Fruit fly (Drosophila melanogaster) whole organism, prepupa: ENCODE measurements around the gene sgll.

Source experiments
- Blimp-1 ChIP-seq: fragments of 200-800 bp; sonication (Bioruptor generic); optimal IDR thresholded peaks from 3 replicates; lab custom pipeline; 2017; ENCODE audit warnings: missing biosample characterization, missing genetic modification characterization, mild to moderate bottlenecking, moderate library complexity, missing genetic modification reagents
- CG10669 ChIP-seq: fragments of 200-800 bp; sonication (Bioruptor generic); optimal IDR thresholded peaks from 3 replicates; lab custom pipeline; 2018; ENCODE audit warnings: missing biosample characterization, mild to moderate bottlenecking, missing genetic modification characterization, moderate library complexity
- CG11902 ChIP-seq: fragments of 200-800 bp; sonication (Bioruptor generic); optimal IDR thresholded peaks from 3 replicates; lab custom pipeline; 2016; ENCODE audit warnings: missing biosample characterization, missing genetic modification characterization
- CG16779 ChIP-seq: fragments of 200-800 bp; sonication (Bioruptor generic); optimal IDR thresholded peaks from 3 replicates; lab custom pipeline; 2017; ENCODE audit warnings: missing biosample characterization, mild to moderate bottlenecking, missing genetic modification characterization
- CG31627 ChIP-seq: fragments of 200-800 bp; sonication (Bioruptor generic); optimal IDR thresholded peaks from 3 replicates; lab custom pipeline; 2016; ENCODE audit warnings: missing biosample characterization, missing genetic modification characterization
- CG32006 ChIP-seq: fragments of 200-800 bp; sonication (Bioruptor generic); optimal IDR thresholded peaks from 3 replicates; lab custom pipeline; 2017; ENCODE audit warnings: missing biosample characterization, mild to moderate bottlenecking, missing genetic modification characterization
- CG34406 ChIP-seq: fragments of 200-800 bp; sonication (Bioruptor generic); optimal IDR thresholded peaks from 3 replicates; lab custom pipeline; 2016; ENCODE audit warnings: missing biosample characterization, missing genetic modification characterization
- CG4318 ChIP-seq: fragments of 200-800 bp; sonication (Bioruptor generic); optimal IDR thresholded peaks from 3 replicates; lab custom pipeline; 2017; ENCODE audit warnings: missing biosample characterization, mild to moderate bottlenecking, missing genetic modification characterization
- CG6163 ChIP-seq: fragments of 200-800 bp; sonication (Bioruptor generic); IDR thresholded peaks from 3 replicates; pipeline ENCODE4 v1.3.6; 2022; ENCODE audit warnings: missing biosample characterization, missing genetic modification characterization
- CG6792 ChIP-seq: fragments of 200-800 bp; sonication (Bioruptor generic); optimal IDR thresholded peaks from 3 replicates; lab custom pipeline; 2016; ENCODE audit warnings: missing biosample characterization, missing genetic modification characterization
- CG6854 ChIP-seq: fragments of 200-800 bp; sonication (Bioruptor generic); optimal IDR thresholded peaks from 2 replicates; lab custom pipeline; 2017; ENCODE audit warnings: missing biosample characterization, mild to moderate bottlenecking, missing genetic modification characterization
- CG7368 ChIP-seq: fragments of 200-800 bp; sonication (Bioruptor generic); optimal IDR thresholded peaks from 3 replicates; lab custom pipeline; 2016; ENCODE audit warnings: missing biosample characterization, missing genetic modification characterization
- CG8632 ChIP-seq: fragments of 200-800 bp; sonication (Bioruptor generic); optimal IDR thresholded peaks from 3 replicates; lab custom pipeline; 2016; ENCODE audit warnings: missing biosample characterization, missing genetic modification characterization
- Ets21C ChIP-seq: fragments of 200-800 bp; sonication (Bioruptor generic); optimal IDR thresholded peaks from 3 replicates; lab custom pipeline; 2016; ENCODE audit warnings: missing biosample characterization, missing genetic modification characterization
- Ets96B ChIP-seq: fragments of 200-800 bp; optimal IDR thresholded peaks from 2 replicates; lab custom pipeline; 2019; ENCODE audit warnings: missing biosample characterization, mild to moderate bottlenecking, missing genetic modification characterization, moderate library complexity
- Gug ChIP-seq: fragments of 200-800 bp; sonication (Bioruptor generic); IDR thresholded peaks from 2 replicates; pipeline ENCODE4 v1.3.6; 2022; ENCODE audit warnings: missing biosample characterization, missing genetic modification characterization
- Hr39 ChIP-seq: fragments of 200-800 bp; sonication (Bioruptor generic); optimal IDR thresholded peaks from 2 replicates; lab custom pipeline; 2016; ENCODE audit warnings: missing biosample characterization, missing genetic modification characterization
- Hr4 ChIP-seq: fragments of 200-800 bp; sonication (Bioruptor generic); optimal IDR thresholded peaks from 3 replicates; lab custom pipeline; 2016; ENCODE audit warnings: missing biosample characterization, missing genetic modification characterization
- Met ChIP-seq: fragments of 200-800 bp; sonication (Bioruptor generic); optimal IDR thresholded peaks from 3 replicates; lab custom pipeline; 2016; ENCODE audit warnings: missing biosample characterization, missing genetic modification characterization
- OdsH ChIP-seq: fragments of 200-800 bp; sonication (Bioruptor generic); optimal IDR thresholded peaks from 3 replicates; lab custom pipeline; 2016; ENCODE audit warnings: missing biosample characterization, missing genetic modification characterization
- Sox102F ChIP-seq: fragments of 200-800 bp; sonication (Bioruptor generic); optimal IDR thresholded peaks from 2 replicates; lab custom pipeline; 2016; ENCODE audit warnings: missing biosample characterization, mild to moderate bottlenecking, missing genetic modification characterization
- Sox15 ChIP-seq: fragments of 200-800 bp; sonication (Bioruptor generic); optimal IDR thresholded peaks from 3 replicates; lab custom pipeline; 2016; ENCODE audit warnings: missing biosample characterization, missing genetic modification characterization
- achi ChIP-seq: fragments of 200-800 bp; sonication (Bioruptor generic); optimal IDR thresholded peaks from 3 replicates; lab custom pipeline; 2016; ENCODE audit warnings: missing biosample characterization, missing genetic modification characterization
- cyc ChIP-seq: fragments of 200-800 bp; sonication (Bioruptor generic); optimal IDR thresholded peaks from 3 replicates; lab custom pipeline; 2016; ENCODE audit warnings: missing biosample characterization, missing genetic modification characterization
- dac ChIP-seq: fragments of 200-800 bp; sonication (Bioruptor generic); optimal IDR thresholded peaks from 2 replicates; lab custom pipeline; 2017; ENCODE audit warnings: missing biosample characterization, mild to moderate bottlenecking, missing genetic modification characterization
- fd85E ChIP-seq: fragments of 200-800 bp; sonication (Bioruptor generic); optimal IDR thresholded peaks from 3 replicates; lab custom pipeline; 2016; ENCODE audit warnings: missing biosample characterization, missing genetic modification characterization
- fkh ChIP-seq: fragments of 200-800 bp; sonication (Bioruptor generic); optimal IDR thresholded peaks from 3 replicates; lab custom pipeline; 2017; ENCODE audit warnings: missing biosample characterization, mild to moderate bottlenecking, missing genetic modification characterization, moderate library complexity
- pdm3 ChIP-seq: fragments of 200-800 bp; sonication (Bioruptor generic); optimal IDR thresholded peaks from 3 replicates; lab custom pipeline; 2016; ENCODE audit warnings: missing biosample characterization, missing genetic modification characterization
- salr ChIP-seq, 2 experiments: fragments of 200-800 bp; sonication (Bioruptor generic); optimal IDR thresholded peaks; 3 replicates each; lab custom pipeline; 2016 to 2018; ENCODE audit warnings: missing biosample characterization in 2 of 2, missing genetic modification characterization in 2 of 2, mild to moderate bottlenecking in 1 of 2
- spab ChIP-seq: fragments of 200-800 bp; sonication (Bioruptor generic); optimal IDR thresholded peaks from 2 replicates; lab custom pipeline; 2017; ENCODE audit warnings: missing biosample characterization, mild to moderate bottlenecking, missing genetic modification characterization, missing genetic modification reagents
- svp ChIP-seq: fragments of 200-800 bp; sonication (Bioruptor generic); peaks from one replicate; lab custom pipeline; 2016; ENCODE audit warnings: missing biosample characterization, missing genetic modification characterization
- topi ChIP-seq: fragments of 200-800 bp; sonication (Bioruptor generic); optimal IDR thresholded peaks from 3 replicates; lab custom pipeline; 2016; ENCODE audit warnings: missing biosample characterization, missing genetic modification characterization
- vri ChIP-seq: fragments of 200-800 bp; sonication (Bioruptor generic); optimal IDR thresholded peaks from 3 replicates; lab custom pipeline; 2016; ENCODE audit warnings: missing biosample characterization, mild to moderate bottlenecking, missing genetic modification characterization

Gene sgll

dm6 chr3R:7782933-7783686, 27.2 kb upstream of the sgll start, which contains the start of gene CG18747:
TSS of gene CG18747 (minus strand) at chr3R:7783446.
- TF ChIP-seq CG32006 (GFP tag; lab: Kevin White, UChicago) (no peak), vri (GFP tag; lab: Kevin White, UChicago) (peak; percentile 76), svp (GFP tag; lab: Kevin White, UChicago) (peak; percentile 51)
- TF ChIP-seq, all 60 proteins: peak for 2

- TF ChIP-seq fkh (GFP tag; lab: Kevin White, UChicago), result peak; percentile 14
- peak; percentile 57 for TF ChIP-seq vri (GFP tag; lab: Kevin White, UChicago)
- no peak for TF ChIP-seq CG6854 (GFP tag; lab: Kevin White, UChicago)
- TF ChIP-seq, all 60 proteins: peak for 2
Measured at dm6 chr3R:7785784-7786183, 24.5 kb upstream of the sgll start, which contains the start of gene CG18745. TSS of gene CG18745 (minus strand) at chr3R:7786119.

dm6 chr3R:7787899-7788298, 22.4 kb upstream of the sgll start, which contains the start of gene CG18748:
TSS of gene CG18748 (minus strand) at chr3R:7787923.
- TF ChIP-seq Gug (GFP tag; lab: Robert Waterston, UW) (no peak), CG6792 (no peak), Met (GFP tag; lab: Kevin White, UChicago) (no peak), vri (GFP tag; lab: Kevin White, UChicago) (peak; percentile 73), dac (GFP tag; lab: Kevin White, UChicago) (no peak), fkh (GFP tag; lab: Kevin White, UChicago) (peak; percentile 2), CG31627 (GFP tag; lab: Kevin White, UChicago) (no peak), fd85E (GFP tag; lab: Kevin White, UChicago) (no peak), CG6163 (GFP tag; lab: Robert Waterston, UW) (no peak), Blimp-1 (no peak), topi (no peak), CG7368 (GFP tag; lab: Kevin White, UChicago) (no peak), Ets96B (no peak), CG8632 (no peak), Ets21C (no peak), svp (GFP tag; lab: Kevin White, UChicago) (peak; percentile 85), Hr4 (GFP tag; lab: Kevin White, UChicago) (no peak), CG34406 (GFP tag; lab: Kevin White, UChicago) (no peak), Hr39 (GFP tag; lab: Kevin White, UChicago) (no peak), cyc (GFP tag; lab: Kevin White, UChicago) (no peak), achi (GFP tag; lab: Kevin White, UChicago) (no peak), pdm3 (GFP tag; lab: Kevin White, UChicago) (no peak)

- TF ChIP-seq CG4318 (GFP tag; lab: Kevin White, UChicago) (no peak), Gug (GFP tag; lab: Robert Waterston, UW) (no peak), Sox102F (GFP tag; lab: Kevin White, UChicago) (no peak), salr (GFP tag; optimal IDR thresholded peaks at IDR 0.05; lab: Kevin White, UChicago) (no peak), spab (GFP tag; lab: Kevin White, UChicago) (no peak), CG8632 (no peak), CG11902 (GFP tag; lab: Kevin White, UChicago) (no peak), fkh (GFP tag; lab: Kevin White, UChicago) (no peak), CG10669 (GFP tag; lab: Kevin White, UChicago) (no peak), CG16779 (tag; lab: Kevin White, UChicago) (no peak)
Measured at dm6 chr3R:7790087-7790486, 20.2 kb upstream of the sgll start, which contains the start of gene CG18746. TSS of gene CG18746 (minus strand) at chr3R:7790187.

DNA sequence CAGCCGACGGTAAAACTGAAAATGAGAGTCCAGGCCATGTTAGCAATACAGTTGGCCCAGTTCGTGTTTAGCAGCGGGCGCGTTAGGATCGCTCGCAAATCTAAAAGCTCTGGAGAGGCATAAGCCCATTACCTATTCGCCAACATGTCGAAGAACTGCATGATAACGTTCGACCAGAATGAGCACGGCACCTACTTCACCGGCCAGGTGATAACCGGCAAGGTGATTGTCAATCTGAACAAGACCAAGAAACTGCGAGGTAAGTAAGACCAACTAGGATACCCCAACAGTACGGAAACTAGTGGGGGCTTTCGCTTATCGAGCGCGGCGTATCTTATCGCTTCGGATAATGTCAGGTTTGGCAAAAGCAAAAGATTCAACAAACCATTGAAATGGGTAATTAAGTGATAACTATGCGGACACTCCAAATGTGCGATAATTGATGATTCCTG, 19.7 kb upstream of the sgll start, which contains the start of gene CG10086:
CG10086 (plus strand) TSS at position 51 of the 452 bp plus-strand sequence.
- TF ChIP-seq OdsH (GFP tag; lab: Kevin White, UChicago) (no peak), Sox15 (no peak), vri (GFP tag; lab: Kevin White, UChicago) (peak; percentile 9)
